Worm (Caenorhabditis elegans): ENCODE results near the gene anp-1.

ce11 chrV:12854766-12855165 lies 4.5 kb upstream of the anp-1 start, which contains the start of gene C44H9.7:
- TF ChIP-seq nhr-77 (tag; optimal IDR thresholded peaks at IDR 0.05) (no peak), sma-3 (GFP tag; optimal IDR thresholded peaks at IDR 0.05) (no peak), C34F6.9 (tag; optimal IDR thresholded peaks at IDR 0.05) (no peak), egl-27 (tag; optimal IDR thresholded peaks at IDR 0.05) (no peak), nhr-6 (tag; optimal IDR thresholded peaks at IDR 0.05) (no peak), unc-62 (GFP tag; optimal IDR thresholded peaks at IDR 0.05) (no peak), R02D3.7 (tag; optimal IDR thresholded peaks at IDR 0.05) (no peak), lin-13 (GFP tag; optimal IDR thresholded peaks at IDR 0.05) (no peak), nhr-25 (tag; optimal IDR thresholded peaks at IDR 0.05) (no peak), lin-39 (tag; optimal IDR thresholded peaks at IDR 0.05) (no peak), ceh-82 (tag; optimal IDR thresholded peaks at IDR 0.05) (no peak), alr-1 (tag; optimal IDR thresholded peaks at IDR 0.05) (no peak)
